Worm (Caenorhabditis elegans): ENCODE data around the gene acr-9.
A peak's percentile ranks its signal among the peaks of the same experiment; 100 is the strongest.

Gene acr-9

ce11 chrX:13638351-13638958, 8.2 kb downstream of the acr-9 start:
- no peak for TF ChIP-seq elt-1 (tag; optimal IDR thresholded peaks at IDR 0.05)
- peak; percentile 11 for TF ChIP-seq sem-4 (tag; optimal IDR thresholded peaks at IDR 0.05)
- no peak for TF ChIP-seq nhr-237 (tag; optimal IDR thresholded peaks at IDR 0.05)
- no peak for TF ChIP-seq ZK546.5 (tag; optimal IDR thresholded peaks at IDR 0.05)
- TF ChIP-seq ceh-16 (tag; optimal IDR thresholded peaks at IDR 0.05) = no peak
- no peak for TF ChIP-seq ceh-82 (tag; optimal IDR thresholded peaks at IDR 0.05)
- peak; percentile 17 for TF ChIP-seq C34F6.9 (tag; optimal IDR thresholded peaks at IDR 0.05)
- TF ChIP-seq mdl-1 (tag; optimal IDR thresholded peaks at IDR 0.05) = no peak
- no peak for TF ChIP-seq nhr-11 (tag; optimal IDR thresholded peaks at IDR 0.05)
- TF ChIP-seq nhr-129 (tag; optimal IDR thresholded peaks at IDR 0.05) = peak; percentile 53
- TF ChIP-seq nhr-77 (tag; optimal IDR thresholded peaks at IDR 0.05) = no peak
- no peak for TF ChIP-seq nhr-12 (tag; optimal IDR thresholded peaks at IDR 0.05)
- no peak for TF ChIP-seq zag-1 (tag; optimal IDR thresholded peaks at IDR 0.05)
- TF ChIP-seq blmp-1 (tag; optimal IDR thresholded peaks at IDR 0.05; ENCODE audit: insufficient read depth) = no peak
- TF ChIP-seq F13H6.1 (tag; optimal IDR thresholded peaks at IDR 0.05) = peak; percentile 69
- peak; percentile 9 for TF ChIP-seq lin-39 (tag; optimal IDR thresholded peaks at IDR 0.05)
- TF ChIP-seq sma-9 (GFP tag; optimal IDR thresholded peaks at IDR 0.05) = peak; percentile 31
- no peak for TF ChIP-seq sma-9 (tag; optimal IDR thresholded peaks at IDR 0.05)
- no peak for TF ChIP-seq ama-1 (optimal IDR thresholded peaks at IDR 0.05)

ce11 chrX:13637526-13637925, 9.2 kb downstream of the acr-9 start:
- no peak for TF ChIP-seq skn-1 (tag; optimal IDR thresholded peaks at IDR 0.05)
- peak; percentile 24 for TF ChIP-seq F13H6.1 (tag; optimal IDR thresholded peaks at IDR 0.05)
- TF ChIP-seq sma-9 (GFP tag; optimal IDR thresholded peaks at IDR 0.05) = peak; percentile 21
- no peak for TF ChIP-seq sma-9 (tag; optimal IDR thresholded peaks at IDR 0.05)
- no peak for TF ChIP-seq alr-1 (tag; optimal IDR thresholded peaks at IDR 0.05)

DNA sequence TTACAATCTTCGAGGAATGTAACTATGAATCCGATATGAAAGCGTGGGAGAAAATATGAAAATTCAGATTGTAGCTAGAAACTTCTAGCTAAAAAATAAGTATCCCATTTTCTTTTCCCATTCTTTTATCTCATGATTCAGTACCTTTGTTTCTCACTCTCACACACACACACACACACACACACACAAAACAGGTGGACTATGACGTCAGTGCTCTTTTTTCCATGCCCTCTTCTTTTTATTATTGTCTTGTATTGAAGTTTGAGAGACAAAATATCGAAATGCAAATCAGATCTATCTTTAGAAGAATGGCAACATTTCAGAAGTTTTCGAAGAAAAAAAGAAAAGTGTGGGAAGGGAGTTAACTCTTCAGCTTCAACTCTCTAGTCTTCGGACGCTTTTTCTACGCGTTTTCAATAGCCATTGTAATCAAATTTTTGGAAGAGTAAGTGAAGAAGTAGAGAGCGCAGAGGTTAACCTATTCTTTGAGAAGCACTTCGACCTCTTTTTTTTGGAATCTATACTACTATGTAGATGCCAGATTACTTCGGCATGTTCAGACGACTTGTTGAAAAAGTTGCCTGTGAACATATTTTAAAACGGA, 12.7 kb downstream of the acr-9 start:
- TF ChIP-seq sma-9 (GFP tag; optimal IDR thresholded peaks at IDR 0.05) = peak; percentile 40
- TF ChIP-seq sma-9 (tag; optimal IDR thresholded peaks at IDR 0.05) = no peak
- no peak for TF ChIP-seq Y55F3AM.14 (GFP tag; optimal IDR thresholded peaks at IDR 0.05)
- peak; percentile 22 for TF ChIP-seq C34F6.9 (tag; optimal IDR thresholded peaks at IDR 0.05)
- peak; percentile 7 for TF ChIP-seq F13H6.1 (tag; optimal IDR thresholded peaks at IDR 0.05)

DNA sequence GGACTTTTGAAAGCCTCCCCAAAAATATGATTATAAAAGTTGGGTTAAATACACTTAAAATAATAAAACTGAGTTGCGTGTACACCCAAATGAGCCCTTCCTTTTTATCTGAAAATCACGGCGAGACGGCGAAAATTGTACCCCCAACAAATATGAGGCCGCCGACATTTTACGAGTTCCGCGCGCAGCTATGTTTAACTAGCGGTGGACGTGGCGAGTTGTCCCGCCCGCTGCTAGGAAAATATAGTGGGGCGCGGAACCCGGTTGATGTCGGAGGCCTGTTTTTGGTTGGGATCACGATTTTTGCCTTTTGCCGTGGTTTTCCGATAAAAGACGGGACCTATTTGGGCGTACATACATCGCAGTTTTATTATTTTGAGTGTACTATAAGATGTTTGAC, 13.7 kb downstream of the acr-9 start:
- TF ChIP-seq nhr-129 (tag; optimal IDR thresholded peaks at IDR 0.05) (no peak), snpc-4 (tag; optimal IDR thresholded peaks at IDR 0.05) (peak; percentile 58)

- no peak for TF ChIP-seq lsy-2 (tag; optimal IDR thresholded peaks at IDR 0.05)
- no peak for TF ChIP-seq alr-1 (tag; optimal IDR thresholded peaks at IDR 0.05)
- no peak for TF ChIP-seq ZK546.5 (tag; optimal IDR thresholded peaks at IDR 0.05)
- TF ChIP-seq snpc-4 (tag; optimal IDR thresholded peaks at IDR 0.05) = no peak
- no peak for TF ChIP-seq nhr-23 (tag; optimal IDR thresholded peaks at IDR 0.05)
- TF ChIP-seq skn-1 (tag; optimal IDR thresholded peaks at IDR 0.05) = no peak
- TF ChIP-seq unc-62 (GFP tag; optimal IDR thresholded peaks at IDR 0.05) = no peak
- TF ChIP-seq nhr-6 (tag; optimal IDR thresholded peaks at IDR 0.05) = no peak
Measured at ce11 chrX:13632245-13632644, 14.5 kb downstream of the acr-9 start.

- TF ChIP-seq sma-9 (GFP tag; optimal IDR thresholded peaks at IDR 0.05) (peak; percentile 6), sma-9 (tag; optimal IDR thresholded peaks at IDR 0.05) (no peak), alr-1 (tag; optimal IDR thresholded peaks at IDR 0.05) (no peak), lsy-2 (tag; optimal IDR thresholded peaks at IDR 0.05) (no peak)
Measured at ce11 chrX:13631122-13631672, 15.5 kb downstream of the acr-9 start, which contains the start of gene nlg-1. nlg-1 (minus strand) TSS chrX:13631172.

- TF ChIP-seq ztf-1 (GFP tag; conservative IDR thresholded peaks at IDR 0.05) (no peak), alr-1 (tag; optimal IDR thresholded peaks at IDR 0.05) (no peak), gmeb-1 (tag; optimal IDR thresholded peaks at IDR 0.05) (no peak), blmp-1 (tag; optimal IDR thresholded peaks at IDR 0.05; ENCODE audit: insufficient read depth) (no peak), nhr-25 (tag; optimal IDR thresholded peaks at IDR 0.05) (no peak), lsy-2 (tag; optimal IDR thresholded peaks at IDR 0.05) (no peak), sem-4 (tag; optimal IDR thresholded peaks at IDR 0.05) (no peak), Y55F3AM.14 (GFP tag; optimal IDR thresholded peaks at IDR 0.05) (no peak), fos-1 (tag; optimal IDR thresholded peaks at IDR 0.05) (no peak)
Measured at ce11 chrX:13621628-13622027, 25.1 kb downstream of the acr-9 start, which contains the start of gene Y12A6A.1. Y12A6A.1 (minus strand) TSS chrX:13621728.

Measured in whole organism, L2 larva.